Fruit fly (Drosophila melanogaster) whole organism, embryonic: Measurements from ENCODE around the gene CG14657.
A peak's percentile ranks its signal among the peaks of the same experiment; 100 is the strongest.

Experiments used
- Aef1 ChIP-seq: fragments of 200-800 bp; sonication (Bioruptor generic); IDR thresholded peaks from 3 replicates; pipeline ENCODE4 v1.3.6; 2022; ENCODE audit warnings: missing biosample characterization, missing genetic modification characterization
- Atf-2 ChIP-seq: fragments of 200-800 bp; sonication (Bioruptor generic); optimal IDR thresholded peaks from 2 replicates; lab custom pipeline; 2016; ENCODE audit warnings: missing biosample characterization, missing genetic modification characterization
- B-H2 ChIP-seq: fragments of 200-800 bp; sonication (Bioruptor generic); optimal IDR thresholded peaks from 2 replicates; lab custom pipeline; 2018; ENCODE audit warnings: missing biosample characterization, mild to moderate bottlenecking, missing genetic modification characterization
- Bgb ChIP-seq: fragments of 200-800 bp; sonication (Bioruptor generic); IDR thresholded peaks from 2 replicates; pipeline ENCODE4 v1.3.6; 2022; ENCODE audit warnings: missing biosample characterization, missing genetic modification characterization; ENCODE audit not compliant: partially characterized antibody
- CG11560 ChIP-seq: fragments of 200-800 bp; sonication (Bioruptor generic); IDR thresholded peaks from 3 replicates; pipeline ENCODE4 v1.3.6; 2022; ENCODE audit warnings: missing biosample characterization, missing genetic modification characterization
- CG14014 ChIP-seq: fragments of 200-800 bp; sonication (Bioruptor generic); IDR thresholded peaks from 2 replicates; pipeline ENCODE4 v1.3.6; 2022; ENCODE audit warnings: missing biosample characterization, missing genetic modification characterization
- CG15269 ChIP-seq: fragments of 200-800 bp; sonication (Bioruptor generic); optimal IDR thresholded peaks from 2 replicates; lab custom pipeline; 2018; ENCODE audit warnings: missing biosample characterization, mild to moderate bottlenecking, missing genetic modification characterization, moderate library complexity
- CG15479 ChIP-seq: fragments of 200-800 bp; sonication (Bioruptor generic); optimal IDR thresholded peaks from 3 replicates; lab custom pipeline; 2019; ENCODE audit warnings: missing biosample characterization, mild to moderate bottlenecking, missing genetic modification characterization, moderate library complexity
- CG15601 ChIP-seq: fragments of 200-800 bp; sonication (Bioruptor generic); optimal IDR thresholded peaks from 3 replicates; lab custom pipeline; 2019; ENCODE audit warnings: missing biosample characterization, mild to moderate bottlenecking, missing genetic modification characterization, moderate library complexity
- CG1792 ChIP-seq: fragments of 200-800 bp; sonication (Bioruptor generic); optimal IDR thresholded peaks from 2 replicates; lab custom pipeline; 2016; ENCODE audit warnings: missing biosample characterization, missing genetic modification characterization
- CG1832 ChIP-seq: fragments of 200-800 bp; sonication (Bioruptor generic); optimal IDR thresholded peaks from 2 replicates; lab custom pipeline; 2017; ENCODE audit warnings: missing biosample characterization, mild to moderate bottlenecking, missing genetic modification characterization, inconsistent platforms
- CG2199 ChIP-seq: fragments of 200-800 bp; sonication (Bioruptor generic); IDR thresholded peaks from 3 replicates; pipeline ENCODE4 v1.3.6; 2022; ENCODE audit warnings: missing biosample characterization, missing genetic modification characterization
- CG6654 ChIP-seq: fragments of 200-800 bp; sonication (Bioruptor generic); optimal IDR thresholded peaks from 2 replicates; lab custom pipeline; 2017; ENCODE audit warnings: missing biosample characterization, mild to moderate bottlenecking, missing genetic modification characterization
- CG8359 ChIP-seq: fragments of 200-800 bp; sonication (Bioruptor generic); optimal IDR thresholded peaks from 2 replicates; lab custom pipeline; 2017; ENCODE audit warnings: missing biosample characterization, mild to moderate bottlenecking, missing genetic modification characterization, borderline replicate concordance
- CG8944 ChIP-seq: fragments of 200-800 bp; sonication (Bioruptor generic); optimal IDR thresholded peaks from 3 replicates; lab custom pipeline; 2016; ENCODE audit warnings: missing biosample characterization, missing genetic modification characterization
- CG9797 ChIP-seq: fragments of 200-800 bp; sonication (Bioruptor generic); optimal IDR thresholded peaks from 3 replicates; lab custom pipeline; 2018; ENCODE audit warnings: missing biosample characterization, mild to moderate bottlenecking, missing genetic modification characterization
- Deaf1 ChIP-seq: fragments of 200-800 bp; optimal IDR thresholded peaks from 3 replicates; lab custom pipeline; 2019; ENCODE audit warnings: missing biosample characterization, mild to moderate bottlenecking, missing genetic modification characterization, moderate library complexity
- HLHmδ ChIP-seq: fragments of 200-800 bp; sonication (Bioruptor generic); optimal IDR thresholded peaks from 2 replicates; lab custom pipeline; 2018; ENCODE audit warnings: missing biosample characterization, mild to moderate bottlenecking, missing genetic modification characterization, moderate library complexity
- NK7.1 ChIP-seq: fragments of 200-800 bp; sonication (Bioruptor generic); optimal IDR thresholded peaks from 3 replicates; lab custom pipeline; 2016; ENCODE audit warnings: missing biosample characterization, missing genetic modification characterization
- Nf-YB ChIP-seq: fragments of 200-800 bp; sonication (Bioruptor generic); optimal IDR thresholded peaks from 3 replicates; lab custom pipeline; 2019; ENCODE audit warnings: missing biosample characterization, mild to moderate bottlenecking, missing genetic modification characterization, moderate library complexity
- ash1 ChIP-seq: fragments of 200-800 bp; sonication (Bioruptor generic); optimal IDR thresholded peaks from 2 replicates; lab custom pipeline; 2018; ENCODE audit warnings: missing biosample characterization, mild to moderate bottlenecking, missing genetic modification characterization
- ato ChIP-seq: fragments of 200-800 bp; sonication (Bioruptor generic); IDR thresholded peaks from 2 replicates; pipeline ENCODE4 v1.3.6; 2022; ENCODE audit warnings: missing biosample characterization, missing genetic modification characterization; ENCODE audit not compliant: partially characterized antibody
- chif ChIP-seq, 2 experiments: fragments of 200-800 bp; sonication (Bioruptor generic); optimal IDR thresholded peaks; 3 replicates each; lab custom pipeline; 2016; ENCODE audit warnings: missing biosample characterization in 2 of 2, missing genetic modification characterization in 2 of 2
- chn ChIP-seq: fragments of 200-800 bp; sonication (Bioruptor generic); optimal IDR thresholded peaks from 2 replicates; lab custom pipeline; 2016; ENCODE audit warnings: missing biosample characterization, missing genetic modification characterization
- eve ChIP-seq, 2 experiments: fragments of >200 bp; optimal IDR thresholded peaks; 2 replicates each; lab custom pipeline; 2017; ENCODE audit warnings: missing biosample characterization in 2 of 2, missing genetic modification characterization in 2 of 2
- gcm ChIP-seq: fragments of 200-800 bp; sonication (Bioruptor generic); optimal IDR thresholded peaks from 2 replicates; lab custom pipeline; 2019; ENCODE audit warnings: missing biosample characterization, mild to moderate bottlenecking, missing genetic modification characterization, moderate library complexity
- gem ChIP-seq: fragments of 200-800 bp; sonication (Bioruptor generic); optimal IDR thresholded peaks from 2 replicates; lab custom pipeline; 2019; ENCODE audit warnings: missing biosample characterization, mild to moderate bottlenecking, missing genetic modification characterization, moderate library complexity
- insv ChIP-seq, 2 experiments: fragments of 200-800 bp; sonication (Bioruptor generic); optimal IDR thresholded peaks; 3 replicates each; lab custom pipeline; 2016 to 2018; ENCODE audit warnings: missing biosample characterization in 2 of 2, missing genetic modification characterization in 2 of 2
- jing ChIP-seq: fragments of 200-800 bp; sonication (Bioruptor generic); optimal IDR thresholded peaks from 2 replicates; lab custom pipeline; 2018; ENCODE audit warnings: missing biosample characterization, mild to moderate bottlenecking, missing genetic modification characterization
- kni ChIP-seq: fragments of 200-800 bp; sonication (Bioruptor generic); optimal IDR thresholded peaks from 3 replicates; lab custom pipeline; 2017; ENCODE audit warnings: mild to moderate bottlenecking, missing biosample characterization, missing genetic modification reagents, missing genetic modification characterization
- mld ChIP-seq: fragments of 200-800 bp; sonication (Bioruptor generic); IDR thresholded peaks from 3 replicates; pipeline ENCODE4 v1.3.6; 2022; ENCODE audit warnings: missing biosample characterization, missing genetic modification characterization; ENCODE audit not compliant: partially characterized antibody
- nmo ChIP-seq: fragments of 200-800 bp; sonication (Bioruptor generic); optimal IDR thresholded peaks from 2 replicates; lab custom pipeline; 2018; ENCODE audit warnings: missing biosample characterization, mild to moderate bottlenecking, missing genetic modification characterization, moderate library complexity
- otp ChIP-seq: fragments of 200-800 bp; sonication (Bioruptor generic); IDR thresholded peaks from 3 replicates; pipeline ENCODE4, ENCODE4 v1.3.6; 2022; ENCODE audit warnings: missing biosample characterization, missing genetic modification characterization
- pan ChIP-seq, 4 experiments: fragments of >200 bp in 3 of 4; fragments of 200-800 bp in 1 of 4; sonication (Bioruptor generic) in 1 of 4; optimal IDR thresholded peaks in 3 of 4; IDR thresholded peaks in 1 of 4; 2 replicates each; pipeline versions ENCODE4 v1.3.6 to Lab custom; 2017 to 2022; ENCODE audit warnings: missing biosample characterization in 2 of 4, missing genetic modification characterization in 2 of 4, mixed read lengths in 1 of 4
- pfk ChIP-seq: fragments of 200-800 bp; sonication (Bioruptor generic); optimal IDR thresholded peaks from 2 replicates; lab custom pipeline; 2018; ENCODE audit warnings: missing biosample characterization, mild to moderate bottlenecking, missing genetic modification characterization, moderate library complexity
- prd ChIP-seq, 3 experiments: fragments of >200 bp in 2 of 3; fragments of 200-800 bp in 1 of 3; sonication (Bioruptor generic) in 1 of 3; optimal IDR thresholded peaks in 2 of 3; IDR thresholded peaks in 1 of 3; 2 replicates in 2 of 3; 3 replicates in 1 of 3; pipeline versions ENCODE4 v1.3.6 to Lab custom; 2017 to 2022; ENCODE audit warnings: missing biosample characterization in 1 of 3, missing genetic modification characterization in 1 of 3
- rib ChIP-seq: fragments of 200-800 bp; sonication (Bioruptor generic); IDR thresholded peaks from 2 replicates; pipeline ENCODE4 v1.3.6; 2022; ENCODE audit warnings: missing biosample characterization, missing genetic modification characterization
- schlank ChIP-seq: fragments of 200-800 bp; sonication (Bioruptor generic); optimal IDR thresholded peaks from 2 replicates; lab custom pipeline; 2018; ENCODE audit warnings: missing biosample characterization, mild to moderate bottlenecking, missing genetic modification characterization
- seq ChIP-seq: fragments of 200-800 bp; sonication (Bioruptor generic); IDR thresholded peaks from 2 replicates; pipeline ENCODE4 v1.3.6; 2022; ENCODE audit warnings: missing biosample characterization, missing genetic modification characterization
- sim ChIP-seq: fragments of 200-800 bp; sonication (Bioruptor generic); IDR thresholded peaks from 2 replicates; pipeline ENCODE4 v1.3.6; 2022; ENCODE audit warnings: missing biosample characterization, missing genetic modification characterization
- tll ChIP-seq, 2 experiments: fragments of 200-800 bp in 1 of 2; fragments of >200 bp in 1 of 2; sonication (Bioruptor generic) in 1 of 2; optimal IDR thresholded peaks; 2 replicates each; lab custom pipeline; 2017 to 2019; ENCODE audit warnings: missing biosample characterization in 2 of 2, missing genetic modification characterization in 2 of 2, mild to moderate bottlenecking in 1 of 2, moderate library complexity in 1 of 2
- trem ChIP-seq: fragments of 200-800 bp; optimal IDR thresholded peaks from 3 replicates; lab custom pipeline; 2019; ENCODE audit warnings: missing biosample characterization, mild to moderate bottlenecking, missing genetic modification characterization, moderate library complexity
- twi ChIP-seq: fragments of 200-800 bp; optimal IDR thresholded peaks from 2 replicates; lab custom pipeline; 2019; ENCODE audit warnings: missing biosample characterization, mild to moderate bottlenecking, missing genetic modification characterization, moderate library complexity
- unpg ChIP-seq: fragments of 200-800 bp; sonication (Bioruptor generic); optimal IDR thresholded peaks from 3 replicates; lab custom pipeline; 2018; ENCODE audit warnings: missing biosample characterization, mild to moderate bottlenecking, missing genetic modification characterization, moderate library complexity
- zen ChIP-seq: fragments of 200-800 bp; sonication (Bioruptor generic); optimal IDR thresholded peaks from 3 replicates; lab custom pipeline; 2018; ENCODE audit warnings: missing biosample characterization, mild to moderate bottlenecking, missing genetic modification characterization, moderate library complexity

The CG14657 gene

dm6 chr3R:4840757-4841156 lies 19.5 kb upstream of the CG14657 start:
- TF ChIP-seq CG2199 (GFP tag; lab: Robert Waterston, UW) (0 out of 3 replicates have a peak, but pooled peaks have one; percentile 19), twi (tag; lab: Kevin White, UChicago) (peak; percentile 44), B-H2 (GFP tag; lab: Kevin White, UChicago) (no peak), CG11560 (no peak), gcm (GFP tag; lab: Kevin White, UChicago) (peak; percentile 46), Nf-YB (GFP tag; lab: Kevin White, UChicago) (peak; percentile 51), zen (tag; lab: Kevin White, UChicago) (peak; percentile 4), CG14014 (GFP tag; lab: Robert Waterston, UW) (no peak), prd (optimal IDR thresholded peaks at IDR 0.05; lab: Kevin White, UChicago) (no peak), prd (GFP tag; IDR thresholded peaks at IDR 0.05; lab: Robert Waterston, UW) (peak; percentile 29; the same call in 1 of the 3 replicates), CG15479 (GFP tag; lab: Kevin White, UChicago) (peak; percentile 19), eve (GFP tag; optimal IDR thresholded peaks at IDR 0.05; lab: Kevin White, UChicago) (no peak), pfk (GFP tag; lab: Kevin White, UChicago) (peak; percentile 62)
- TF ChIP-seq, all 482 proteins: peak for 8

- TF ChIP-seq pan (optimal IDR thresholded peaks at IDR 0.05; lab: Kevin White, UChicago) (peak in 1 of 2 experiments; percentile 0), pan (GFP tag; optimal IDR thresholded peaks at IDR 0.05 in 1 of 2, IDR thresholded peaks at IDR 0.05 in 1 of 2) (no peak), trem (peak; percentile 77), rib (GFP tag; lab: Robert Waterston, UW) (peak; percentile 39; the same call in 1 of the 2 replicates), Atf-2 (GFP tag; lab: Kevin White, UChicago) (no peak), HLHmδ (GFP tag; lab: Kevin White, UChicago) (peak; percentile 16), CG8944 (GFP tag; lab: Kevin White, UChicago) (no peak), NK7.1 (GFP tag; lab: Kevin White, UChicago) (no peak), CG15601 (tag; lab: Kevin White, UChicago) (peak; percentile 55), tll (GFP tag; optimal IDR thresholded peaks at IDR 0.05; lab: Kevin White, UChicago) (peak; percentile 37 to 66), chif (GFP tag; optimal IDR thresholded peaks at IDR 0.05; lab: Kevin White, UChicago) (peak in 1 of 2 experiments; percentile 42), schlank (tag; lab: Kevin White, UChicago) (no peak), sim (GFP tag; lab: Robert Waterston, UW) (no peak), kni (peak; percentile 5), prd (optimal IDR thresholded peaks at IDR 0.05; lab: Kevin White, UChicago) (no peak), prd (GFP tag; IDR thresholded peaks at IDR 0.05; lab: Robert Waterston, UW) (0 out of 3 replicates have a peak, but pooled peaks have one; percentile 13), zen (tag; lab: Kevin White, UChicago) (peak; percentile 91), Nf-YB (GFP tag; lab: Kevin White, UChicago) (peak; percentile 99), jing (GFP tag; lab: Kevin White, UChicago) (peak; percentile 74), CG6654 (GFP tag; lab: Kevin White, UChicago) (no peak), mld (GFP tag; lab: Robert Waterston, UW) (0 out of 3 replicates have a peak, but pooled peaks have one; percentile 10), Bgb (0 out of 2 replicates have a peak, but pooled peaks have one; percentile 34), twi (tag; lab: Kevin White, UChicago) (peak; percentile 54), chn (GFP tag; lab: Kevin White, UChicago) (peak; percentile 42), Aef1 (peak; percentile 74), Deaf1 (peak; percentile 69), CG15269 (no peak), otp (0 out of 3 replicates have a peak, but pooled peaks have one; percentile 13), ash1 (GFP tag; lab: Kevin White, UChicago) (no peak), insv (GFP tag; optimal IDR thresholded peaks at IDR 0.05; lab: Kevin White, UChicago) (peak in 1 of 2 experiments; percentile 28), CG8359 (no peak), nmo (GFP tag; lab: Kevin White, UChicago) (peak; percentile 24), unpg (no peak), CG1792 (no peak), CG9797 (GFP tag; lab: Kevin White, UChicago) (no peak), ato (GFP tag; lab: Robert Waterston, UW) (peak; percentile 51; the same call in 1 of the 2 replicates), gem (tag; lab: Kevin White, UChicago) (no peak), seq (GFP tag; lab: Robert Waterston, UW) (0 out of 2 replicates have a peak, but pooled peaks have one; percentile 20), CG1832 (peak; percentile 98)
These were observed 14.1 kb upstream of the CG14657 start for dm6 chr3R:4835315-4835714.
